Worm (Caenorhabditis elegans) whole organism, late embryonic: ENCODE results near the gene thn-4.

Experiments
- F13H6.1 ChIP-seq: sonication (generic microtip); optimal IDR thresholded peaks from 2 replicates; lab custom pipeline; 2016; ENCODE audit warnings: missing genetic modification characterization, missing compliant biosample characterization
- K09A11.1 ChIP-seq: sonication (generic microtip); optimal IDR thresholded peaks from 2 replicates; lab custom pipeline; 2017; ENCODE audit warnings: antibody characterized with exemption, mild to moderate bottlenecking, missing genetic modification characterization, missing compliant biosample characterization; ENCODE audit not compliant: insufficient read depth
- Y22D7AL.16 ChIP-seq: sonication (generic microtip); optimal IDR thresholded peaks from 2 replicates; lab custom pipeline; 2016; ENCODE audit warnings: missing genetic modification characterization, missing compliant biosample characterization
- ceh-19 ChIP-seq: fragments of 200-800 bp; sonication (Bioruptor generic); optimal IDR thresholded peaks from 2 replicates; lab custom pipeline; 2018; ENCODE audit warnings: mild to moderate bottlenecking, missing genetic modification characterization, missing compliant biosample characterization
- ceh-2 ChIP-seq: sonication (generic microtip); optimal IDR thresholded peaks from 2 replicates; lab custom pipeline; 2016; ENCODE audit warnings: missing genotype, missing genetic modification characterization, missing compliant biosample characterization
- ceh-24 ChIP-seq: sonication (generic microtip); optimal IDR thresholded peaks from 2 replicates; lab custom pipeline; 2016; ENCODE audit warnings: mild to moderate bottlenecking, missing genetic modification characterization, missing compliant biosample characterization
- ceh-30 ChIP-seq: fragments of 150-350 bp; optimal IDR thresholded peaks from 2 replicates; lab custom pipeline; 2014; ENCODE audit warnings: missing biosample characterization, missing genetic modification characterization
- ceh-34 ChIP-seq: sonication (generic microtip); optimal IDR thresholded peaks from 2 replicates; lab custom pipeline; 2016; ENCODE audit warnings: mild to moderate bottlenecking, missing genetic modification characterization, missing compliant biosample characterization
- dmd-4 ChIP-seq: sonication (generic microtip); optimal IDR thresholded peaks from 2 replicates; lab custom pipeline; 2016; ENCODE audit warnings: borderline replicate concordance, missing genetic modification characterization, missing compliant biosample characterization
- dve-1 ChIP-seq: sonication (generic microtip); optimal IDR thresholded peaks from 2 replicates; lab custom pipeline; 2017; ENCODE audit warnings: antibody characterized with exemption, mild to moderate bottlenecking, missing genetic modification characterization, missing compliant biosample characterization
- elt-2 ChIP-seq: sonication (generic microtip); optimal IDR thresholded peaks from 2 replicates; lab custom pipeline; 2016; ENCODE audit warnings: missing genetic modification reagents, missing genetic modification characterization, missing compliant biosample characterization
- ets-4 ChIP-seq: sonication (generic microtip); optimal IDR thresholded peaks from 2 replicates; lab custom pipeline; 2016; ENCODE audit warnings: missing genetic modification characterization, missing compliant biosample characterization
- fax-1 ChIP-seq: sonication (generic microtip); optimal IDR thresholded peaks from 2 replicates; lab custom pipeline; 2016; ENCODE audit warnings: missing genotype, missing genetic modification characterization, missing compliant biosample characterization
- fkh-10 ChIP-seq: fragments of 150-350 bp; optimal IDR thresholded peaks from 2 replicates; lab custom pipeline; 2014; ENCODE audit warnings: missing biosample characterization, missing genetic modification reagents, missing genetic modification characterization
- fkh-6 ChIP-seq: sonication (generic microtip); optimal IDR thresholded peaks from 2 replicates; lab custom pipeline; 2016; ENCODE audit warnings: missing genetic modification characterization, missing compliant biosample characterization
- hlh-30 ChIP-seq: sonication (generic microtip); optimal IDR thresholded peaks from 2 replicates; lab custom pipeline; 2017; ENCODE audit warnings: antibody characterized with exemption, missing genetic modification characterization, missing compliant biosample characterization; ENCODE audit not compliant: insufficient read depth
- lin-11 ChIP-seq: fragments of 200-800 bp; sonication (Bioruptor generic); optimal IDR thresholded peaks from 2 replicates; lab custom pipeline; 2018; ENCODE audit warnings: mild to moderate bottlenecking, missing genetic modification characterization, missing compliant biosample characterization
- madf-2 ChIP-seq: sonication (generic microtip); optimal IDR thresholded peaks from 2 replicates; lab custom pipeline; 2017; ENCODE audit warnings: missing genetic modification characterization, missing compliant biosample characterization
- nhr-232 ChIP-seq: sonication (generic microtip); optimal IDR thresholded peaks from 2 replicates; lab custom pipeline; 2016; ENCODE audit warnings: missing genetic modification characterization, missing compliant biosample characterization
- odd-2 ChIP-seq: sonication (generic microtip); optimal IDR thresholded peaks from 2 replicates; lab custom pipeline; 2017; ENCODE audit warnings: antibody characterized with exemption, mild to moderate bottlenecking, missing genetic modification characterization, missing compliant biosample characterization
- pax-1 ChIP-seq: fragments of 150-350 bp; optimal IDR thresholded peaks from 2 replicates; lab custom pipeline; 2014; ENCODE audit warnings: missing biosample characterization, missing genetic modification characterization
- pha-2 ChIP-seq: sonication (generic microtip); optimal IDR thresholded peaks from 2 replicates; lab custom pipeline; 2017; ENCODE audit warnings: mild to moderate bottlenecking, missing genetic modification characterization, missing compliant biosample characterization
- pqm-1 ChIP-seq: sonication (generic microtip); optimal IDR thresholded peaks from 2 replicates; lab custom pipeline; 2016; ENCODE audit warnings: missing genetic modification characterization, missing compliant biosample characterization
- pros-1 ChIP-seq: fragments of 150-350 bp; optimal IDR thresholded peaks from 2 replicates; lab custom pipeline; 2014; ENCODE audit warnings: missing biosample characterization, missing genetic modification reagents, missing genetic modification characterization
- rnt-1 ChIP-seq: sonication (generic microtip); optimal IDR thresholded peaks from 2 replicates; lab custom pipeline; 2016; ENCODE audit warnings: missing genetic modification characterization, missing compliant biosample characterization
- sdc-2 ChIP-seq: sonication (generic microtip); optimal IDR thresholded peaks from 2 replicates; lab custom pipeline; 2016; ENCODE audit warnings: missing genotype, missing genetic modification characterization, missing compliant biosample characterization
- sox-2 ChIP-seq: fragments of 200-800 bp; sonication (Bioruptor generic); IDR thresholded peaks from 2 replicates; pipeline ENCODE4 v1.3.6; 2022; ENCODE audit warnings: missing genetic modification reagents, missing genetic modification characterization, missing compliant biosample characterization
- sox-4 ChIP-seq: sonication (generic microtip); optimal IDR thresholded peaks from 2 replicates; lab custom pipeline; 2017; ENCODE audit warnings: mild to moderate bottlenecking, missing genetic modification characterization, inconsistent platforms, missing compliant biosample characterization
- syd-9 ChIP-seq: sonication (generic microtip); optimal IDR thresholded peaks from 2 replicates; lab custom pipeline; 2016; ENCODE audit warnings: mild to moderate bottlenecking, missing genetic modification characterization, moderate library complexity, missing compliant biosample characterization
- tbx-7 ChIP-seq: sonication (generic microtip); optimal IDR thresholded peaks from 2 replicates; lab custom pipeline; 2016; ENCODE audit warnings: missing genotype, missing genetic modification characterization, missing compliant biosample characterization
- ttx-3 ChIP-seq: sonication (generic microtip); optimal IDR thresholded peaks from 2 replicates; lab custom pipeline; 2016; ENCODE audit warnings: missing genetic modification reagents, missing genetic modification characterization, missing compliant biosample characterization
- unc-55 ChIP-seq: sonication (generic microtip); optimal IDR thresholded peaks from 2 replicates; lab custom pipeline; 2017; ENCODE audit warnings: missing biosample characterization, missing genetic modification reagents, missing genetic modification characterization
- unc-86 ChIP-seq: sonication (generic microtip); optimal IDR thresholded peaks from 2 replicates; lab custom pipeline; 2016; ENCODE audit warnings: missing genetic modification characterization, missing compliant biosample characterization
- ztf-16 ChIP-seq: sonication (generic microtip); optimal IDR thresholded peaks from 2 replicates; lab custom pipeline; 2017; ENCODE audit warnings: missing genetic modification characterization, missing compliant biosample characterization

thn-4 gene

DNA sequence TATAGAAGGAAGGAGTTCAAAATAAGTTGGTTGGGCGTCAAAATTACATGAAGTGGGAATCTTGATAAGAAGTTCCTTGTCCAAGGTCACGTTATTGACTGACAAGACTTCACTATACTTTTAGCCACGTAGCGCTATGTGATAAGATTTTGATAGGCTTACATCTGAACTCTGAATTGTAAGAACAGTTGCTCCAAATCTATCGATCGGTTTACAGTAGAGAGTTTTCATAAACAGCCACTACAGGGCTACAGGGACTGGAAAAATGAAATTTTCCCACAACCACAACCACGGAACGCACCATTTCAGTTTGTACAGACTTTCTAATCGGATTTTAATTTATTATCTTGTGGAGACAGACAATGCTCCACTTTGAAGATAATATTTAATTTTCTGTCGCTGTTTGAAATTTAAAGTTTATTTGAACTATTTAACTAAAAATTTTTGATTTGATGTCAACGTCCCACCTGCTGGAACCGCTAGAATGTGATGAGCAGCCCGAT, 13.3 kb downstream of the thn-4 start, which contains the start of the genes clec-31 and clec-22:
clec-31 (minus strand) TSS at position 101 of the 503 bp plus-strand sequence.
clec-22 (plus strand) TSS at position 453 of the 503 bp plus-strand sequence.
- TF ChIP-seq unc-86 (tag; lab: Kevin White, UChicago): no peak
- TF ChIP-seq rnt-1 (tag; lab: Kevin White, UChicago): no peak

DNA sequence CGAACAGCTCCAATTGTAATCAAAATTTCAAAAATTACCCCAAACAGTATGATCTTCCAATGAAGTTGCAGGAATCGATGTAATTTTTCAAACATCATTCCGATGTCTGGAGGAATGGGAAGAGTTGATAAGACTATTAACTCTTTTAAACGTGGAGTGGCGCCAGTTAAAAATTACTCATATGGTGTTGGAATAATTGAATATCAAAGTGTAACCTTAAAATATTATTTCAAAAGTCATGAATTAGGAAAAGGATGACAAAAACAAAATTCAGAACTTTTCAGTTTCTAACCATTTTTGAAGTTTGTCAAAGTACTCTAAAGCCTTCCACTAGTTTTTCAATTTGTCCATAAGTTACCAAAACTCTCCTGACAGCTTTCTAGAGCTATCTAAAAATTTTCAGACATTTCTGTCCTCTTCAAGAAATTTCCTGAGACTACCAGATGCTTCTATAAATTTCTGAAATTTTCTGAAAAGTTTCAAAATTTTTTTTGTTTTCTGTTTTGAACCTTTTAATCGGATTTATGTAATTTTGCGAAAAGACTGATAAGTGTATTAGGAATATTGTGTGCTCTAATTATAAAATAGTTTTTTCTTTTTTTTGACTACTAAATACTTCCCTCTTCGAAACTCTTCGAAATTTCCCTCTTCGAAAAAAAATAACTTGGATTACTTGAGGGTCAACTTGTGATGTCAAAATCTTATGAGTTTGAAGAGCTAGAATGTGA, 17.2 kb downstream of the thn-4 start, which contains the start of the genes clec-35 and clec-27:
clec-35 (minus strand) TSS at position 101 of the 728 bp plus-strand sequence.
clec-27 (plus strand) TSS at position 678 of the 728 bp plus-strand sequence.
- TF ChIP-seq K09A11.1 (tag; lab: Kevin White, UChicago) (no peak), syd-9 (tag; lab: Kevin White, UChicago) (no peak), pax-1 (tag; lab: Kevin White, UChicago) (no peak), fax-1 (no peak), unc-86 (tag; lab: Kevin White, UChicago) (no peak), fkh-10 (GFP tag; lab: Kevin White, UChicago) (no peak), ceh-2 (tag; lab: Kevin White, UChicago) (no peak), madf-2 (tag; lab: Kevin White, UChicago) (no peak), ttx-3 (tag; lab: Kevin White, UChicago) (no peak), ceh-19 (GFP tag; lab: Kevin White, UChicago) (no peak), ceh-24 (no peak), ceh-30 (tag; lab: Kevin White, UChicago) (no peak), tbx-7 (no peak), dmd-4 (tag; lab: Kevin White, UChicago) (no peak), sox-4 (tag; lab: Kevin White, UChicago) (no peak), F13H6.1 (tag; lab: Kevin White, UChicago) (no peak)

DNA sequence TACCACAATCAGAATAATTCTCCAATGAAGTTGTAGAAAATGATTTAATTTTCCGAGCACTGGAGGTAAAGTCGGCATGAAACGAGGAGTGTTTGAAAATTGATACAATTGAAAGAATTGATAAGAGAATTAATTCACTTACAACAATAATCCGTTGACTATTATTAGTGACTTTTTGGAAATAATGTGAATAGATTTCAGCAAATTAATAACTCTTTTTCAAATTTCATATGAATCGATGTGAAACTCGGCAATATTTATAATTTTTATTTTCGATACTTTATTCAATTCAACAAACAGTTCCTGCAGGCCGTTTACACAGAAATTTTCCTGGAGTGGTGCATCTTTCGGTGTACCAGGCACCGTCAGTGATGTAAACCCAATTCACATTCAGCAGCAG, 19.3 kb downstream of the thn-4 start, which contains the start of gene clec-37:
clec-37 (minus strand) TSS at position 101 of the 400 bp plus-strand sequence.
- TF ChIP-seq lin-11 (tag; lab: Kevin White, UChicago) (no peak), fax-1 (no peak), fkh-6 (tag; lab: Kevin White, UChicago) (no peak), pros-1 (tag; lab: Kevin White, UChicago) (no peak), unc-55 (no peak), pha-2 (tag; lab: Kevin White, UChicago) (no peak), hlh-30 (no peak), Y22D7AL.16 (tag; lab: Kevin White, UChicago) (no peak), elt-2 (tag; lab: Kevin White, UChicago) (no peak)
- TF ChIP-seq, all 69 proteins: peak for 0

DNA sequence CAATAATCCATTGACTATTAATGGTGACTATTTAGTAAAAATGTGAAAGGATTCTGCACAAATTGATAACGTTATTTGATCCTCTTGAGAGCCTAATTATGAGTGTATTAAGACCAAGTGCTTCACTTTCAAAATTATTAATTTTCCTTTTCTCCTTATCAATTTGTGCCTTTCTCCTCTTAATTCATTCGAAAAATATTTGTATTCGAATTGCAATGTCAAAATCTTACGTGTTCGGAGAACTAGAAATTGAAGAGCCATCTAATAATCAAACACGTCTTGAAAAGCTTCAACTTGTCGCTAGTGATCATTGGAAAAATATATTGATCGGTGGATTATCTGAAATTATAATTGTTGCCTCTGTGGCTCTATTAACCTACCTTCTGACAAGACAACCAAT, 22.8 kb downstream of the thn-4 start, which contains the start of the genes clec-36 and clec-26:
clec-36 (minus strand) TSS at position 101 of the 400 bp plus-strand sequence.
clec-26 (plus strand) TSS at position 114 of the 400 bp plus-strand sequence.
- TF ChIP-seq pros-1 (tag; lab: Kevin White, UChicago): no peak
- no peak for TF ChIP-seq ets-4 (tag; lab: Kevin White, UChicago)
- TF ChIP-seq sox-2 (GFP tag; lab: Robert Waterston, UW): no peak
- TF ChIP-seq ztf-16 (tag; lab: Kevin White, UChicago): no peak
- no peak for TF ChIP-seq fkh-6 (tag; lab: Kevin White, UChicago)
- no peak for TF ChIP-seq dve-1
- no peak for TF ChIP-seq odd-2 (tag; lab: Kevin White, UChicago)
- no peak for TF ChIP-seq nhr-232 (tag; lab: Kevin White, UChicago)
- TF ChIP-seq unc-86 (tag; lab: Kevin White, UChicago): no peak
- TF ChIP-seq ceh-30 (tag; lab: Kevin White, UChicago): no peak
- TF ChIP-seq ceh-34 (tag; lab: Kevin White, UChicago): no peak
- TF ChIP-seq pqm-1 (tag; lab: Kevin White, UChicago): no peak
- TF ChIP-seq sdc-2: no peak
- TF ChIP-seq pha-2 (tag; lab: Kevin White, UChicago): no peak
